Fruit fly (Drosophila melanogaster) whole organism, embryonic: ENCODE results near the gene Btnd.

Experiments
- HLHmδ ChIP-seq: fragments of 200-800 bp; sonication (Bioruptor generic); optimal IDR thresholded peaks from 2 replicates; lab custom pipeline; 2018; ENCODE audit warnings: missing biosample characterization, mild to moderate bottlenecking, missing genetic modification characterization, moderate library complexity
- unpg ChIP-seq: fragments of 200-800 bp; sonication (Bioruptor generic); optimal IDR thresholded peaks from 3 replicates; lab custom pipeline; 2018; ENCODE audit warnings: missing biosample characterization, mild to moderate bottlenecking, missing genetic modification characterization, moderate library complexity

- no peak for TF ChIP-seq HLHmδ (GFP tag; lab: Kevin White, UChicago)
- peak; percentile 87 for TF ChIP-seq unpg
These were observed 5.4 kb upstream of the Btnd start, which contains the start of gene sqh for dm6 chrX:6224225-6225190.
